Worm (Caenorhabditis elegans) whole organism, L4 larva: ENCODE data around the gene K10B3.5.

Experiments used
- D1046.2 ChIP-seq: fragments of 200-800 bp; sonication (Bioruptor generic); IDR thresholded peaks from 2 replicates; pipeline ENCODE4 v1.3.6; 2022; ENCODE audit warnings: missing genetic modification characterization, missing compliant biosample characterization
- F26F4.8 ChIP-seq: fragments of 200-800 bp; sonication (Bioruptor generic); conservative IDR thresholded peaks from 2 replicates; pipeline ENCODE4 v1.3.6; 2022; ENCODE audit warnings: missing genetic modification characterization, missing compliant biosample characterization
- F44E2.7 ChIP-seq: fragments of 200-800 bp; sonication (Bioruptor generic); IDR thresholded peaks from 2 replicates; pipeline ENCODE4 v2.1.2; 2022; ENCODE audit warnings: missing genetic modification characterization, missing compliant biosample characterization
- T26A8.4 ChIP-seq: fragments of 200-800 bp; sonication (Bioruptor generic); IDR thresholded peaks from 2 replicates; pipeline ENCODE4 v1.3.6; 2022; ENCODE audit warnings: missing genetic modification characterization, missing compliant biosample characterization
- ZK337.2 ChIP-seq: fragments of 200-800 bp; sonication (Bioruptor generic); IDR thresholded peaks from 2 replicates; pipeline ENCODE4 v1.3.6; 2022; ENCODE audit warnings: missing genetic modification reagents, missing genetic modification characterization, missing compliant biosample characterization
- aha-1 ChIP-seq: fragments of 150-350 bp; peaks from one replicate; lab custom pipeline; 2014; ENCODE audit warnings: missing biosample characterization, missing genetic modification characterization
- aly-2 ChIP-seq: sonication (generic microtip); optimal IDR thresholded peaks from 2 replicates; lab custom pipeline; 2018; ENCODE audit warnings: missing biosample characterization, missing genetic modification characterization
- attf-4 ChIP-seq: sonication (generic microtip); optimal IDR thresholded peaks from 3 replicates; lab custom pipeline; 2017; ENCODE audit warnings: missing biosample characterization, missing genetic modification characterization
- ceh-28 ChIP-seq: fragments of 150-350 bp; optimal IDR thresholded peaks from 2 replicates; lab custom pipeline; 2014; ENCODE audit warnings: missing biosample characterization, missing genetic modification reagents, missing genetic modification characterization
- daf-16 ChIP-seq, 3 experiments: sonication (generic microtip); optimal IDR thresholded peaks; 2 replicates each; lab custom pipeline; 2016 to 2017; ENCODE audit warnings: missing genetic modification characterization in 3 of 3, missing genetic modification reagents in 3 of 3, mild to moderate bottlenecking in 2 of 3, missing compliant biosample characterization in 2 of 3, missing biosample characterization in 1 of 3, moderate library complexity in 1 of 3
- daf-8 ChIP-seq: fragments of 200-800 bp; sonication (Bioruptor generic); IDR thresholded peaks from 2 replicates; pipeline ENCODE4 v1.3.6; 2022; ENCODE audit warnings: missing genetic modification characterization, missing compliant biosample characterization
- dmd-6 ChIP-seq: fragments of 200-800 bp; sonication (Bioruptor generic); IDR thresholded peaks from 2 replicates; pipeline ENCODE4 v1.3.6; 2022; ENCODE audit warnings: missing genetic modification reagents, missing genetic modification characterization, missing compliant biosample characterization
- dmd-9 ChIP-seq: fragments of 200-800 bp; sonication (Bioruptor generic); IDR thresholded peaks from 2 replicates; pipeline ENCODE4 v1.3.6; 2022; ENCODE audit warnings: missing genetic modification reagents, missing genetic modification characterization, missing compliant biosample characterization
- duxl-1 ChIP-seq: sonication (generic microtip); optimal IDR thresholded peaks from 2 replicates; lab custom pipeline; 2016; ENCODE audit warnings: mild to moderate bottlenecking, missing genetic modification characterization, moderate library complexity, missing compliant biosample characterization; ENCODE audit not compliant: poor library complexity
- dve-1 ChIP-seq: sonication (generic microtip); optimal IDR thresholded peaks from 2 replicates; lab custom pipeline; 2017; ENCODE audit warnings: antibody characterized with exemption, mild to moderate bottlenecking, missing genetic modification characterization, missing compliant biosample characterization; ENCODE audit not compliant: insufficient read depth
- gei-8 ChIP-seq: fragments of 200-800 bp; sonication (Bioruptor generic); optimal IDR thresholded peaks from 2 replicates; lab custom pipeline; 2018; ENCODE audit warnings: mild to moderate bottlenecking, missing genetic modification characterization, missing compliant biosample characterization
- hif-1 ChIP-seq, 2 experiments: sonication (generic microtip); optimal IDR thresholded peaks; 2 replicates each; lab custom pipeline; 2016 to 2017; ENCODE audit warnings: missing compliant biosample characterization in 2 of 2, missing genetic modification characterization in 2 of 2, missing genetic modification reagents in 2 of 2, missing genotype in 2 of 2, mild to moderate bottlenecking in 1 of 2
- hlh-11 ChIP-seq: fragments of 200-800 bp; sonication (Bioruptor generic); optimal IDR thresholded peaks from 2 replicates; lab custom pipeline; 2018; ENCODE audit warnings: mild to moderate bottlenecking, missing genetic modification characterization, missing compliant biosample characterization
- hlh-30 ChIP-seq: sonication (generic microtip); optimal IDR thresholded peaks from 2 replicates; lab custom pipeline; 2017; ENCODE audit warnings: antibody characterized with exemption, mild to moderate bottlenecking, missing genetic modification characterization, missing compliant biosample characterization; ENCODE audit not compliant: insufficient read depth
- lim-7 ChIP-seq: fragments of 200-800 bp; sonication (Bioruptor generic); IDR thresholded peaks from 2 replicates; pipeline ENCODE4 v1.3.6; 2022; ENCODE audit warnings: missing genetic modification characterization, missing compliant biosample characterization
- lin-1 ChIP-seq: fragments of 200-800 bp; sonication (Bioruptor generic); IDR thresholded peaks from 2 replicates; pipeline ENCODE4 v1.3.6; 2022; ENCODE audit warnings: missing genetic modification reagents, missing genetic modification characterization, missing compliant biosample characterization
- lir-3 ChIP-seq: sonication (generic microtip); optimal IDR thresholded peaks from 2 replicates; lab custom pipeline; 2016; ENCODE audit warnings: mild to moderate bottlenecking, missing genetic modification characterization, missing compliant biosample characterization
- madf-9 ChIP-seq: fragments of 200-800 bp; sonication (Bioruptor generic); conservative IDR thresholded peaks from 2 replicates; pipeline ENCODE4 v1.3.6; 2022; ENCODE audit warnings: missing genetic modification reagents, missing genetic modification characterization, missing compliant biosample characterization
- mep-1 ChIP-seq: fragments of 150-350 bp; sonication (generic microtip); optimal IDR thresholded peaks from 3 replicates; lab custom pipeline; 2014; ENCODE audit warnings: missing biosample characterization, missing genetic modification characterization
- mxl-3 ChIP-seq: fragments of 200-800 bp; sonication (Bioruptor generic); optimal IDR thresholded peaks from 2 replicates; lab custom pipeline; 2018; ENCODE audit warnings: mild to moderate bottlenecking, missing genetic modification characterization, missing compliant biosample characterization
- nhr-102 ChIP-seq: sonication (generic microtip); optimal IDR thresholded peaks from 2 replicates; lab custom pipeline; 2016; ENCODE audit warnings: mild to moderate bottlenecking, missing genetic modification characterization, moderate library complexity, missing compliant biosample characterization
- nhr-25 ChIP-seq: sonication (generic microtip); optimal IDR thresholded peaks from 2 replicates; lab custom pipeline; 2017; ENCODE audit warnings: missing genetic modification characterization, mild to moderate bottlenecking, missing compliant biosample characterization, antibody characterized with exemption, moderate library complexity, borderline replicate concordance; ENCODE audit not compliant: insufficient read depth
- nhr-28 ChIP-seq: fragments of 150-350 bp; optimal IDR thresholded peaks from 2 replicates; lab custom pipeline; 2014; ENCODE audit warnings: missing biosample characterization, missing genetic modification characterization
- nhr-48 ChIP-seq: sonication (generic microtip); optimal IDR thresholded peaks from 2 replicates; lab custom pipeline; 2016; ENCODE audit warnings: mild to moderate bottlenecking, missing genetic modification characterization, missing compliant biosample characterization
- nhr-77 ChIP-seq: fragments of 150-350 bp; optimal IDR thresholded peaks from 2 replicates; lab custom pipeline; 2014; ENCODE audit warnings: missing biosample characterization, missing genetic modification characterization
- php-3 ChIP-seq: fragments of 200-800 bp; sonication (Bioruptor generic); IDR thresholded peaks from 2 replicates; pipeline ENCODE4 v1.3.6; 2022; ENCODE audit warnings: missing genetic modification reagents, missing genetic modification characterization, missing compliant biosample characterization
- saeg-2 ChIP-seq: fragments of 200-800 bp; sonication (Bioruptor generic); IDR thresholded peaks from 2 replicates; pipeline ENCODE4 v1.3.6; 2022; ENCODE audit warnings: missing genetic modification reagents, missing genetic modification characterization, missing compliant biosample characterization
- sdz-12 ChIP-seq: fragments of 200-800 bp; sonication (Bioruptor generic); optimal IDR thresholded peaks from 2 replicates; lab custom pipeline; 2018; ENCODE audit warnings: mild to moderate bottlenecking, missing genetic modification characterization, missing compliant biosample characterization
- set-16 ChIP-seq: fragments of 200-800 bp; sonication (Bioruptor generic); IDR thresholded peaks from 2 replicates; pipeline ENCODE4 v1.3.6; 2022; ENCODE audit warnings: missing genetic modification reagents, missing genetic modification characterization, missing compliant biosample characterization
- snpc-1.2 ChIP-seq: fragments of 200-800 bp; sonication (Bioruptor generic); IDR thresholded peaks from 2 replicates; pipeline ENCODE4 v1.3.6; 2022; ENCODE audit warnings: missing genetic modification reagents, missing genetic modification characterization, missing compliant biosample characterization
- snpc-4 ChIP-seq: fragments of 150-350 bp; optimal IDR thresholded peaks from 2 replicates; lab custom pipeline; 2014; ENCODE audit warnings: missing biosample characterization, missing genetic modification characterization
- spr-3 ChIP-seq: fragments of 200-800 bp; sonication (Bioruptor generic); optimal IDR thresholded peaks from 2 replicates; lab custom pipeline; 2018; ENCODE audit warnings: mild to moderate bottlenecking, missing genetic modification characterization, missing compliant biosample characterization
- tra-1 ChIP-seq: fragments of 200-800 bp; sonication (Bioruptor generic); IDR thresholded peaks from 2 replicates; pipeline ENCODE4 v1.3.6; 2022; ENCODE audit warnings: missing genetic modification reagents, missing genetic modification characterization, missing compliant biosample characterization
- unc-39 ChIP-seq: sonication (generic microtip); optimal IDR thresholded peaks from 2 replicates; lab custom pipeline; 2017; ENCODE audit warnings: missing biosample characterization, missing genetic modification characterization
- unc-62 ChIP-seq, 3 experiments: fragments of 150-350 bp in 1 of 3; sonication (generic microtip); optimal IDR thresholded peaks in 2 of 3; peaks in 1 of 3; 1 replicate in 1 of 3; 2 replicates in 2 of 3; lab custom pipeline; 2014 to 2017; ENCODE audit warnings: missing biosample characterization in 3 of 3, missing genetic modification characterization in 3 of 3, missing genetic modification reagents in 3 of 3, missing genotype in 1 of 3
- zip-2 ChIP-seq: fragments of 150-350 bp; optimal IDR thresholded peaks from 2 replicates; lab custom pipeline; 2014; ENCODE audit warnings: missing biosample characterization, missing genetic modification characterization

Gene K10B3.5

DNA sequence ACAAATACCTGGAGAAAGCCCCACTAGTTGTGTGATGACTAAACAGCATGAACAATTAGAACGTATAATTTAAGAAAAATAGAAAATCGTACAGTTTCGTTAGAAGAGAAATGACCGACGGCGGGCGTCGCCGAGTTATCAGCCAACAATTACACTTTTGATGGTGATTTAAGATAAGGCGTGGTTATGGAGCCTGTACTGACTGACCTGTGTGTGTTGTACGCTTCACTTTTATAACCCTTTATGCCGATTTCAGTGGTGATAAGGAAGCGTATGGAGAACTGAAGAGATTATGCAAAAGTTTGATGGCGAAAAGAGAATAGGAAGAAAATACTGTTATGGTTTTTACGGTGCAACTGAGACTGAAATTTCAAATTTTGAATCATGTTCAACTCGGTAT, 46.9 kb upstream of the K10B3.5 start (continued):
- TF ChIP-seq unc-62 (GFP tag; optimal IDR thresholded peaks at IDR 0.05 in 1 of 2; lab: Kevin White, UChicago) (peak in 1 of 2 experiments; percentile 69), unc-62 (tag; optimal IDR thresholded peaks at IDR 0.05; lab: Kevin White, UChicago) (no peak), lin-1 (peak; percentile 47; the same call in 1 of the 2 replicates), dve-1 (tag; lab: Kevin White, UChicago) (peak; percentile 86), mep-1 (tag; lab: Kevin White, UChicago) (peak; percentile 11), daf-8 (GFP tag; lab: Robert Waterston, UW) (no peak), T26A8.4 (0 out of 2 replicates have a peak, but pooled peaks have one; percentile 33), nhr-77 (tag; lab: Kevin White, UChicago) (peak; percentile 79), mxl-3 (GFP tag; lab: Kevin White, UChicago) (peak; percentile 31), saeg-2 (GFP tag; lab: Robert Waterston, UW) (0 out of 2 replicates have a peak, but pooled peaks have one; percentile 22), nhr-48 (peak; percentile 48), hlh-30 (peak; percentile 16)

DNA sequence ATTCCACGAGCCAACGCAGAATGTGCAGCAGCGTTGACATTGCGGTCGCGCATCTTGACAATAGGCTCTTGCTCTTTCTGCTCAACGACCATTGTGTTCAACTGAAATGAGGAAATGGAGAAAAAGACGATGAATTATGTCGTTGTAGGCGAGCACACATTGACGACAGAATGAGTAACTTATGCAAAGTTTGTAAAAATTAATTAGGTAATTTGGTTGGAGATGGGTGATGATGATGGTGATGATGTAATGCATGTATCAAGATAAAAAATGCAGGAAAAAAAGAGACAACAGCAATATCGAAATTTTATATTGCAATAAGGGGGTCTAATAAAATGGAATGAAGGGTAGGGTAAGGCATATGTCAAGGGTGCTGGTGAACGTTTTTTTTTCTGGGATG, 46.1 kb upstream of the K10B3.5 start, which contains the start of gene bbln-1:
Gene bbln-1 (minus strand): TSS at position 101 of the 400 bp plus-strand sequence.
- no peak for TF ChIP-seq sdz-12 (GFP tag; lab: Kevin White, UChicago)
- TF ChIP-seq nhr-28: no peak
- no peak for TF ChIP-seq hlh-11 (tag; lab: Kevin White, UChicago)
- TF ChIP-seq, all 104 proteins: peak for 0

DNA sequence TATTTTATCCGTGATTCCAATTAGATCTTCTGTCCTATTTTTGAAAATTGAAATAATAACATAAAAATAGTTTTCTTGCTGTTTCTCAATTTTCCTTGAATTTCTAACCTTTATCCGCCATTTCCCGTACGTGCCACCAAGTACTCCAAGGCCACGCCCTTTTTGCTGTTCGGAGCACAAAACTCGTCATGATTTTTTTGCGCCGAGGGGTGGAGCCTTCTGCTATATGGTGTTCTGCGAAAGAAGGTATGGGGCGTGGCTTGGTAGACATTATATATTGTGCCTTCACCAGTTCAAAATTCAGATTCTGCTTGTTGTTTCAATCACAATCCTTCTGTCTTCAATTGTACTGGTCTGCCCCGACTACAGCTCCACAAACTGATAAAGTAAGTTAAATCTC, 39.0 kb upstream of the K10B3.5 start, which contains the start of gene C15C7.4:
Gene C15C7.4 (plus strand): TSS at position 301 of the 400 bp plus-strand sequence.
- TF ChIP-seq aly-2 (no peak), unc-62 (GFP tag; optimal IDR thresholded peaks at IDR 0.05 in 1 of 2; lab: Kevin White, UChicago) (no peak), unc-62 (tag; optimal IDR thresholded peaks at IDR 0.05; lab: Kevin White, UChicago) (no peak), lir-3 (tag; lab: Kevin White, UChicago) (no peak), lim-7 (GFP tag; lab: Robert Waterston, UW) (no peak), set-16 (GFP tag; lab: Robert Waterston, UW) (no peak), dmd-9 (no peak), D1046.2 (GFP tag; lab: Robert Waterston, UW) (no peak), php-3 (no peak), F44E2.7 (GFP tag; lab: Robert Waterston, UW) (no peak), nhr-102 (tag; lab: Kevin White, UChicago) (no peak), hif-1 (tag; optimal IDR thresholded peaks at IDR 0.05; lab: Kevin White, UChicago) (no peak), tra-1 (GFP tag; lab: Robert Waterston, UW) (no peak), ZK337.2 (GFP tag; lab: Robert Waterston, UW) (no peak), snpc-1.2 (GFP tag; lab: Robert Waterston, UW) (no peak), madf-9 (GFP tag; lab: Robert Waterston, UW) (no peak), F26F4.8 (no peak), duxl-1 (tag; lab: Kevin White, UChicago) (no peak)
- TF ChIP-seq, all 104 proteins: peak for 0

DNA sequence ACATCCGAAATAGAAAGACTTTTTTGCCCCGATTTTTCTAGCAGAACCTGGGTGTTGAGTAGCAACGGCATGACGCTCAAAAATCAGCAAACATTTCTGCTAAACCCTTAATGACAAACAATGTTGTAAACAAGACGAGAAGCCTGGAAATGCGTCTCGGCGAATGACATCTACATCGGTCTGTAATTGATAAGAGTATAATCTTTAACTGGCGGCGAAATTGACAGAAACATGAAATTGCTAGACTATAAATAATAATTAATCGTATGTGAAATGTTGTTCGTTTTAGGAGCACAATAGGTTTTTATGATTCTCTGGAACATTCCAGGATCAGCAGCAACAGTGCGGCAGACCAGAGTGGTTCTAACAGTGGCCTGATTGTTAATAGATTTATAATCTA, 35.4 kb upstream of the K10B3.5 start:
- no peak for TF ChIP-seq gei-8 (GFP tag; lab: Kevin White, UChicago)
- no peak for TF ChIP-seq ceh-28 (tag; lab: Kevin White, UChicago)
- TF ChIP-seq daf-16 (GFP tag; optimal IDR thresholded peaks at IDR 0.05; lab: Kevin White, UChicago): no peak
- peak; percentile 98 for TF ChIP-seq daf-16 (tag; optimal IDR thresholded peaks at IDR 0.05; lab: Kevin White, UChicago)
- no peak for TF ChIP-seq unc-39 (tag; lab: Kevin White, UChicago)
- TF ChIP-seq dmd-6 (GFP tag; lab: Robert Waterston, UW): peak; percentile 31; the same call in 1 of the 2 replicates
- no peak for TF ChIP-seq nhr-25 (tag; lab: Kevin White, UChicago)
- no peak for TF ChIP-seq spr-3 (GFP tag; lab: Kevin White, UChicago)
- no peak for TF ChIP-seq attf-4 (tag; lab: Kevin White, UChicago)
- peak; percentile 55 for TF ChIP-seq dve-1 (tag; lab: Kevin White, UChicago)
- TF ChIP-seq tra-1 (GFP tag; lab: Robert Waterston, UW): 0 out of 2 replicates have a peak, but pooled peaks have one; percentile 55
- TF ChIP-seq snpc-4 (tag; lab: Kevin White, UChicago): no peak
- no peak for TF ChIP-seq zip-2
- TF ChIP-seq hlh-11 (tag; lab: Kevin White, UChicago): peak; percentile 45
- TF ChIP-seq aha-1 (tag; lab: Kevin White, UChicago): peak; percentile 46
